Worm (Caenorhabditis elegans): ENCODE measurements around the gene ZK596.2.

DNA sequence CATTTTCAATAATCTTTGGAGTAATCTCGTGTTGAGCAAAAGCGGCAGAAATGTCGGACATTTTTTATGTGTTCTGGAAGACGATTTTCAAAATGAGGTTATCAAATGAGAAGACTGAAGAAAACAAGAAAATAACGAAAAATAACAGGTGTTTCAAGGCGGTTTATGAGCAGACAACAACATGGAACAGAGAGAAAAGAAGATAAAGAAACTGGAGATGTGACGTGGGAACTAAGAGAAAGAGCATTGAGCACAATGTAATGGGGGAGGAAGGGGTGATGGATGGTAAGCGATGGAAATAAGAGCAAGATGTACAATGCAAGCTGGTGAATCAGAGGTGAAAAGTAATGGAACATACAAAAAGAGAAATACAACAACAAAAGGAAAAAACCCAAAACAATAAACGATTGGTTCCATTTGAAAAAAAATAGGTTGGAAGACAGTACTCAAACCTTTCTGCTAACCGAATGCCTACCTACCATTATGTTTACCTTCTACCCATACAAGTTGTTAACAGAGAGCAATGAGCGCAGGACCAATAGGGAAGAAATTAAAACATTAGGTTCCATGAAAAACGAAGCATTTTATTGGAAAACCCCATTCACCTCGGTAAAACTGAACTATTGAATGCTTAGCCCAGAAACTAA is 48.6 kb upstream of the ZK596.2 start, which contains the start of gene Y69E1A.5:
- TF ChIP-seq zag-1 (tag; optimal IDR thresholded peaks at IDR 0.05) (no peak), nhr-28 (tag; optimal IDR thresholded peaks at IDR 0.05) (no peak), ztf-4 (tag; optimal IDR thresholded peaks at IDR 0.05) (no peak), nhr-77 (tag; optimal IDR thresholded peaks at IDR 0.05) (no peak), skn-1 (tag; optimal IDR thresholded peaks at IDR 0.05) (no peak), unc-86 (tag; optimal IDR thresholded peaks at IDR 0.05) (no peak), dpl-1 (GFP tag; optimal IDR thresholded peaks at IDR 0.05) (no peak), ceh-82 (tag; optimal IDR thresholded peaks at IDR 0.05) (no peak)
